Worm (Caenorhabditis elegans): ENCODE data around the gene gst-32.

- TF ChIP-seq aly-2 (tag; optimal IDR thresholded peaks at IDR 0.05) (no peak), tbx-2 (tag; optimal IDR thresholded peaks at IDR 0.05) (no peak), dpl-1 (GFP tag; optimal IDR thresholded peaks at IDR 0.05) (no peak), zip-4 (GFP tag; optimal IDR thresholded peaks at IDR 0.05) (no peak), nhr-90 (tag; optimal IDR thresholded peaks at IDR 0.05; ENCODE audit: poor library complexity) (no peak), vab-15 (tag; optimal IDR thresholded peaks at IDR 0.05) (no peak), ceh-8 (GFP tag; optimal IDR thresholded peaks at IDR 0.05) (no peak), irx-1 (tag; optimal IDR thresholded peaks at IDR 0.05) (no peak), sptf-1 (tag; optimal IDR thresholded peaks at IDR 0.05) (no peak), hlh-17 (GFP tag; optimal IDR thresholded peaks at IDR 0.05; ENCODE audit: borderline replicate concordance) (no peak), mdl-1 (tag; optimal IDR thresholded peaks at IDR 0.05) (no peak), aha-1 (tag; optimal IDR thresholded peaks at IDR 0.05) (no peak)
These were observed 29.2 kb upstream of the gst-32 start for ce11 chrII:15207562-15207961.

Data from whole organism, L1 larva.